Worm (Caenorhabditis elegans): Measurements from ENCODE around the gene clec-129.

DNA sequence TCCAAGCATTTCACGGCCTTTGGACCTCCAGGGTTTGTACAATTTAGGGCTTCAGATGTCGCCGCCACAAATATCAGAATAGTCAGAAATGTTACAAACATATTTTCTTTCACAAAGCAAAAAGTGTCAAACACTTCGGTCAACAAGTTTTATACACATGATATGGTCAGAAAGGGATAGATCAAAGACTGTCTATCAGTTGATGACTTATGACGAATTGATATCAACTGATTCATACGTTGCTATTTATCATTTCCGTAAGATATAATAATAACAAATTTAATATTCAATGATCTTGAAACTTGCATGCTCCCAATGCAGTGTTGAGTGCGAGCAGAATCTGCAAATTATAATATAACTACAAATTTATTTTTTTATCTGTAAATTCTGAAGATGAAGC is 10.7 kb upstream of the clec-129 start, which contains the start of gene W10G11.1:
- TF ChIP-seq nhr-77 (tag; optimal IDR thresholded peaks at IDR 0.05) (no peak), pha-4 (tag; optimal IDR thresholded peaks at IDR 0.05) (no peak), ztf-4 (tag; optimal IDR thresholded peaks at IDR 0.05) (no peak), elt-3 (tag; optimal IDR thresholded peaks at IDR 0.05) (no peak), nhr-25 (tag; optimal IDR thresholded peaks at IDR 0.05) (no peak), aly-2 (tag; optimal IDR thresholded peaks at IDR 0.05) (no peak), mml-1 (tag; optimal IDR thresholded peaks at IDR 0.05) (no peak), ama-1 (optimal IDR thresholded peaks at IDR 0.05) (no peak), R02D3.7 (tag; optimal IDR thresholded peaks at IDR 0.05) (no peak)
